Fruit fly (Drosophila melanogaster): ENCODE measurements around the gene ImpL2.
A peak's percentile ranks its signal among the peaks of the same experiment; 100 is the strongest.

The ImpL2 gene

dm6 chr3L:4269920-4270319 is 34.0 kb upstream of the ImpL2 start:
- TF ChIP-seq rn (GFP tag; IDR thresholded peaks at IDR 0.05), result no peak
- peak; percentile 57 for TF ChIP-seq CG34367 (tag; optimal IDR thresholded peaks at IDR 0.05)
- no peak; the same call in 1 of the 2 replicates for TF ChIP-seq Ets98B (GFP tag; IDR thresholded peaks at IDR 0.05)
- peak; percentile 81 for TF ChIP-seq CG8159 (tag; optimal IDR thresholded peaks at IDR 0.05)
- peak; percentile 81 for TF ChIP-seq CG15710 (tag; optimal IDR thresholded peaks at IDR 0.05)
- TF ChIP-seq gl (tag; optimal IDR thresholded peaks at IDR 0.05), result peak; percentile 52
- peak; percentile 76 for TF ChIP-seq Snoo (tag; optimal IDR thresholded peaks at IDR 0.05)
- TF ChIP-seq CG13204 (GFP tag; optimal IDR thresholded peaks at IDR 0.05), result no peak
- peak; percentile 81 for TF ChIP-seq CG9948 (tag; optimal IDR thresholded peaks at IDR 0.05)
- peak; percentile 78 for TF ChIP-seq CG12605 (GFP tag; IDR thresholded peaks at IDR 0.05)
- TF ChIP-seq CG32121 (GFP tag; IDR thresholded peaks at IDR 0.05), result peak; percentile 63
- TF ChIP-seq CG10348 (GFP tag; IDR thresholded peaks at IDR 0.05), result no peak
- 0 out of 3 replicates have a peak, but pooled peaks have one; percentile 24 for TF ChIP-seq fd96Ca (GFP tag; IDR thresholded peaks at IDR 0.05)
- TF ChIP-seq EcR (GFP tag; optimal IDR thresholded peaks at IDR 0.05), result no peak
- peak; percentile 67; the same call in 1 of the 3 replicates for TF ChIP-seq CG4496 (GFP tag; IDR thresholded peaks at IDR 0.05)
- TF ChIP-seq CG8301 (tag; optimal IDR thresholded peaks at IDR 0.05), result peak; percentile 88
- TF ChIP-seq D1 (tag; optimal IDR thresholded peaks at IDR 0.05), result peak; percentile 66
- TF ChIP-seq CG14655 (GFP tag; optimal IDR thresholded peaks at IDR 0.05), result peak; percentile 82
- peak; percentile 75 for TF ChIP-seq Pif1B (GFP tag; optimal IDR thresholded peaks at IDR 0.05)
- TF ChIP-seq Pif1A (GFP tag; optimal IDR thresholded peaks at IDR 0.05), result peak; percentile 66
- TF ChIP-seq CG17806 (tag; optimal IDR thresholded peaks at IDR 0.05), result peak; percentile 76

dm6 chr3L:4269208-4269607 is 33.3 kb upstream of the ImpL2 start:
- TF ChIP-seq CG12605 (GFP tag; IDR thresholded peaks at IDR 0.05), result no peak
- TF ChIP-seq Ets98B (GFP tag; IDR thresholded peaks at IDR 0.05), result no peak
- TF ChIP-seq D1 (tag; optimal IDR thresholded peaks at IDR 0.05), result no peak
- TF ChIP-seq CG4496 (GFP tag; IDR thresholded peaks at IDR 0.05), result no peak
- TF ChIP-seq Snoo (tag; optimal IDR thresholded peaks at IDR 0.05), result no peak
- no peak for TF ChIP-seq fd96Ca (GFP tag; IDR thresholded peaks at IDR 0.05)
- no peak for TF ChIP-seq gl (tag; optimal IDR thresholded peaks at IDR 0.05)
- no peak for TF ChIP-seq CG8159 (tag; optimal IDR thresholded peaks at IDR 0.05)
- TF ChIP-seq Pif1B (GFP tag; optimal IDR thresholded peaks at IDR 0.05), result no peak
- no peak for TF ChIP-seq Pif1A (GFP tag; optimal IDR thresholded peaks at IDR 0.05)
- no peak for TF ChIP-seq CG9948 (tag; optimal IDR thresholded peaks at IDR 0.05)
- TF ChIP-seq EcR (GFP tag; optimal IDR thresholded peaks at IDR 0.05), result no peak
- TF ChIP-seq CG10348 (GFP tag; IDR thresholded peaks at IDR 0.05), result no peak
- no peak for TF ChIP-seq CG34367 (tag; optimal IDR thresholded peaks at IDR 0.05)
- TF ChIP-seq CG14655 (GFP tag; optimal IDR thresholded peaks at IDR 0.05), result no peak
- no peak for TF ChIP-seq rn (GFP tag; IDR thresholded peaks at IDR 0.05)
- TF ChIP-seq CG32121 (GFP tag; IDR thresholded peaks at IDR 0.05), result no peak
- TF ChIP-seq CG8301 (tag; optimal IDR thresholded peaks at IDR 0.05), result no peak

dm6 chr3L:4267403-4267802 is 31.5 kb upstream of the ImpL2 start, which contains the start of gene CG33764:
TSS of gene CG33764 (minus strand) at chr3L:4267503.
- TF ChIP-seq CG10348 (GFP tag; IDR thresholded peaks at IDR 0.05) (no peak), Pif1B (GFP tag; optimal IDR thresholded peaks at IDR 0.05) (no peak)

DNA sequence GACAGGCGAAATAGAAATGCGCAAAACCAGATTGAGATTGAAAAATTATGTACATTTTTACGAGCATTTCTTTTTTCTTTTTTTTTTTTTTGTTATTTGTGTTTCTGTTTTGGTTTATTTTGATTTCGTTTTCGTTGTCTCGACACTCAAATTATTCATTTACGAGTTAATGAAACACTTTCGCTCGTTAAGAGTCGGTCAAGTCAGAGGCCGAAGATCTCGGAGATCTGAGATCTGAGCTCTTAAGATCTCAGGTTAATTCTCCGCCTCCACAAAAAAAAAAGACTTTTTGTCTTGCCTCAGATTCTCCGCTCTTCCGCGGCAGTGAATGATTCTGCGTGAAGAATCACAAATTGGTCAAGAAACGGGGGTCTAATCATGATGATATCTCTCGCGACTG is 29.9 kb upstream of the ImpL2 start:
- TF ChIP-seq CG4496 (GFP tag; IDR thresholded peaks at IDR 0.05), result no peak

DNA sequence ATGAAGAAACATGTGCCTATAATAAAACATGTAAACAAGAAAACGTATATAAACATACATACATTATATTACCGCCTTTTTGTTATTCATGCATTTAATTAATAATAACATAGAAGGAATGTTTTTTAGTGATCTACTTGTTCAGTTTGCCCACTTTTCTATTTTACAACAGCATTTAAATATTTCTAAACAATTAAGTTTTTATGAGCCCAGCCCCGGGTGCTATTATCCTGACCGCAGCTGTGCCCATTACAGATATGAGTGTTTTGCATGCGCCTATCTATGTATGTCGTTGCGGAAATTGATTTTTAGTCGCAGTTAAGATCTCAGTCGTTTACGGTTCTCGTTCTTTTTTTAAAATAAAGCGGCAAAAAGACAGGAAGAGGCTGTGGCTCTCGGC is 29.0 kb upstream of the ImpL2 start:
- TF ChIP-seq gl (tag; optimal IDR thresholded peaks at IDR 0.05) (no peak), CG12605 (GFP tag; IDR thresholded peaks at IDR 0.05) (no peak), Pif1A (GFP tag; optimal IDR thresholded peaks at IDR 0.05) (no peak), CG10348 (GFP tag; IDR thresholded peaks at IDR 0.05) (no peak), Snoo (tag; optimal IDR thresholded peaks at IDR 0.05) (no peak)

dm6 chr3L:4263502-4263901 is 27.6 kb upstream of the ImpL2 start, which contains the start of gene CG1273:
TSS of gene CG1273 (plus strand) at chr3L:4263719.
- TF ChIP-seq CG34367 (tag; optimal IDR thresholded peaks at IDR 0.05), result no peak
- TF ChIP-seq CG15710 (tag; optimal IDR thresholded peaks at IDR 0.05), result no peak
- TF ChIP-seq CG4496 (GFP tag; IDR thresholded peaks at IDR 0.05), result no peak
- TF ChIP-seq fd96Ca (GFP tag; IDR thresholded peaks at IDR 0.05), result no peak
- TF ChIP-seq CG10348 (GFP tag; IDR thresholded peaks at IDR 0.05), result no peak
- no peak for TF ChIP-seq CG32121 (GFP tag; IDR thresholded peaks at IDR 0.05)
- no peak for TF ChIP-seq CG9948 (tag; optimal IDR thresholded peaks at IDR 0.05)
- no peak for TF ChIP-seq CG14655 (GFP tag; optimal IDR thresholded peaks at IDR 0.05)
- TF ChIP-seq Ets98B (GFP tag; IDR thresholded peaks at IDR 0.05), result no peak
- no peak for TF ChIP-seq D1 (tag; optimal IDR thresholded peaks at IDR 0.05)
- no peak for TF ChIP-seq Pif1B (GFP tag; optimal IDR thresholded peaks at IDR 0.05)
- TF ChIP-seq CG8301 (tag; optimal IDR thresholded peaks at IDR 0.05), result no peak
- TF ChIP-seq CG13204 (GFP tag; optimal IDR thresholded peaks at IDR 0.05), result no peak
- no peak for TF ChIP-seq Snoo (tag; optimal IDR thresholded peaks at IDR 0.05)
- no peak for TF ChIP-seq CG17806 (tag; optimal IDR thresholded peaks at IDR 0.05)
- TF ChIP-seq gl (tag; optimal IDR thresholded peaks at IDR 0.05), result no peak
- no peak for TF ChIP-seq CG12605 (GFP tag; IDR thresholded peaks at IDR 0.05)
- no peak for TF ChIP-seq CG8159 (tag; optimal IDR thresholded peaks at IDR 0.05)
- no peak for TF ChIP-seq rn (GFP tag; IDR thresholded peaks at IDR 0.05)

- no peak for TF ChIP-seq CG8159 (tag; optimal IDR thresholded peaks at IDR 0.05)
- TF ChIP-seq fd96Ca (GFP tag; IDR thresholded peaks at IDR 0.05), result no peak
- no peak for TF ChIP-seq Ets98B (GFP tag; IDR thresholded peaks at IDR 0.05)
- TF ChIP-seq CG8301 (tag; optimal IDR thresholded peaks at IDR 0.05), result no peak
- no peak for TF ChIP-seq EcR (GFP tag; optimal IDR thresholded peaks at IDR 0.05)
- TF ChIP-seq CG34367 (tag; optimal IDR thresholded peaks at IDR 0.05), result no peak
- TF ChIP-seq gl (tag; optimal IDR thresholded peaks at IDR 0.05), result no peak
- no peak for TF ChIP-seq CG13204 (GFP tag; optimal IDR thresholded peaks at IDR 0.05)
- TF ChIP-seq Pif1B (GFP tag; optimal IDR thresholded peaks at IDR 0.05), result no peak
- no peak for TF ChIP-seq Pif1A (GFP tag; optimal IDR thresholded peaks at IDR 0.05)
- TF ChIP-seq Snoo (tag; optimal IDR thresholded peaks at IDR 0.05), result no peak
- no peak for TF ChIP-seq CG12605 (GFP tag; IDR thresholded peaks at IDR 0.05)
- no peak for TF ChIP-seq D1 (tag; optimal IDR thresholded peaks at IDR 0.05)
- TF ChIP-seq CG32121 (GFP tag; IDR thresholded peaks at IDR 0.05), result no peak
- no peak for TF ChIP-seq CG9948 (tag; optimal IDR thresholded peaks at IDR 0.05)
- TF ChIP-seq CG14655 (GFP tag; optimal IDR thresholded peaks at IDR 0.05), result no peak
- no peak for TF ChIP-seq CG17806 (tag; optimal IDR thresholded peaks at IDR 0.05)
- no peak for TF ChIP-seq CG4496 (GFP tag; IDR thresholded peaks at IDR 0.05)
- no peak for TF ChIP-seq CG10348 (GFP tag; IDR thresholded peaks at IDR 0.05)
Measured at dm6 chr3L:4262384-4262783, 26.4 kb upstream of the ImpL2 start, which contains the start of the genes CG11586 and VhaM9.7-a. TSS of gene CG11586 (minus strand) at chr3L:4262470. TSS of gene VhaM9.7-a (plus strand) at chr3L:4262705.

All from whole organism, pupa.